Worm (Caenorhabditis elegans) whole organism, L4 larva: ENCODE data around the gene C16C8.5.
A peak's percentile ranks its signal among the peaks of the same experiment; 100 is the strongest.

Source experiments
- R02D3.7 ChIP-seq: fragments of 150-350 bp; sonication (generic microtip); optimal IDR thresholded peaks from 3 replicates; lab custom pipeline; 2014; ENCODE audit warnings: missing biosample characterization, missing genetic modification characterization
- ceh-44 ChIP-seq: fragments of 200-800 bp; sonication (Bioruptor generic); IDR thresholded peaks from 2 replicates; pipeline ENCODE4 v1.3.6; 2022; ENCODE audit warnings: missing genetic modification reagents, missing genetic modification characterization, missing compliant biosample characterization
- pqm-1 ChIP-seq: sonication (generic microtip); optimal IDR thresholded peaks from 2 replicates; lab custom pipeline; 2017; ENCODE audit warnings: missing biosample characterization, missing genetic modification characterization
- sdz-12 ChIP-seq: fragments of 200-800 bp; sonication (Bioruptor generic); optimal IDR thresholded peaks from 2 replicates; lab custom pipeline; 2018; ENCODE audit warnings: mild to moderate bottlenecking, missing genetic modification characterization, missing compliant biosample characterization
- snpc-4 ChIP-seq: fragments of 150-350 bp; optimal IDR thresholded peaks from 2 replicates; lab custom pipeline; 2014; ENCODE audit warnings: missing biosample characterization, missing genetic modification characterization
- unc-62 ChIP-seq, 3 experiments: fragments of 150-350 bp in 1 of 3; sonication (generic microtip); optimal IDR thresholded peaks in 2 of 3; peaks in 1 of 3; 1 replicate in 1 of 3; 2 replicates in 2 of 3; lab custom pipeline; 2014 to 2017; ENCODE audit warnings: missing biosample characterization in 3 of 3, missing genetic modification characterization in 3 of 3, missing genetic modification reagents in 3 of 3, missing genotype in 1 of 3
- zag-1 ChIP-seq: fragments of 150-350 bp; optimal IDR thresholded peaks from 2 replicates; lab custom pipeline; 2014; ENCODE audit warnings: missing biosample characterization, missing genetic modification characterization

DNA sequence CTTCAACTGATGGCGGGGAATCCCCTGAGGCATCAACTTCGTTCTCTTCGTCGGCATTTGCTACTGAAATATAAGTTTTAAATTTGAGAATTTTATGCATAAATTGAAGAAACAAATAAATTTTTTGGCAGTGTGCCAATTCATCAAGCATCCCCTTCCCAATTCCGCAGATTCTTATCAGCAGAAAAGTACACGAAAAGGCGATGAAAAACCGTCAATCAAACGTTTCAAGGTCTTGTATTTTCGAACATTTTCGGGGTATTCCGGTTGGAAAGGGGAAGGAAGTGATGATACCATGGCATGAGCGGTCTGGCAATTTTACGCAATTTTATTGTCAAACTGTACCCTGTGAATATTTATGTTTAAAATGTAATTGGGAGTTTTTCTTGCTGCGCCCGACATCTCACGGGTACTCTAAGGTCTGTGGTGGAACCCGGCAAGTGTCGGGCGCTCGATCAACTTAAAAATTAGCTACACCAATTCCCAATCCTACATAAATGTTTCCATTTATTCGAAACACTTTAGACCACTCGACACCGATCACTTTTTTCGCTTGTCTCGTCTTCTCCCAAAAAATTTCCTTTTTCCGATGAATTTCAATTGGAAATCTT is 10.2 kb downstream of the C16C8.5 start:
- no peak for TF ChIP-seq R02D3.7 (tag; lab: Kevin White, UChicago)
- peak; percentile 16 for TF ChIP-seq snpc-4 (tag; lab: Kevin White, UChicago)
- no peak for TF ChIP-seq ceh-44
- peak in 1 of 2 experiments; percentile 30 for TF ChIP-seq unc-62 (GFP tag; optimal IDR thresholded peaks at IDR 0.05 in 1 of 2; lab: Kevin White, UChicago)
- TF ChIP-seq unc-62 (tag; optimal IDR thresholded peaks at IDR 0.05; lab: Kevin White, UChicago): no peak
- no peak for TF ChIP-seq zag-1 (tag; lab: Kevin White, UChicago)
- no peak for TF ChIP-seq pqm-1 (tag; lab: Kevin White, UChicago)
- no peak for TF ChIP-seq sdz-12 (GFP tag; lab: Kevin White, UChicago)
